Worm (Caenorhabditis elegans) whole organism, mixed stage, embryonic: ENCODE data around the gene C25F9.6.

Experiments used
- M03D4.4 ChIP-seq: sonication (generic microtip); optimal IDR thresholded peaks from 2 replicates; lab custom pipeline; 2017; ENCODE audit warnings: mild to moderate bottlenecking, missing genetic modification characterization, missing compliant biosample characterization
- elt-1 ChIP-seq: sonication (generic microtip); optimal IDR thresholded peaks from 2 replicates; lab custom pipeline; 2017; ENCODE audit warnings: missing genetic modification characterization, mild to moderate bottlenecking, missing compliant biosample characterization, antibody characterized with exemption, moderate library complexity, borderline replicate concordance; ENCODE audit not compliant: insufficient read depth
- elt-3 ChIP-seq: fragments of 150-350 bp; optimal IDR thresholded peaks from 2 replicates; lab custom pipeline; 2014; ENCODE audit warnings: missing biosample characterization, missing genetic modification characterization
- lin-13 ChIP-seq: fragments of 150-350 bp; optimal IDR thresholded peaks from 2 replicates; lab custom pipeline; 2014; ENCODE audit warnings: missing biosample characterization, missing genetic modification characterization
- nhr-12 ChIP-seq: fragments of 150-350 bp; optimal IDR thresholded peaks from 2 replicates; lab custom pipeline; 2014; ENCODE audit warnings: missing biosample characterization, missing genetic modification characterization
- nhr-28 ChIP-seq: fragments of 150-350 bp; optimal IDR thresholded peaks from 2 replicates; lab custom pipeline; 2014; ENCODE audit warnings: missing biosample characterization, missing genetic modification characterization
- snpc-4 ChIP-seq: fragments of 150-350 bp; optimal IDR thresholded peaks from 2 replicates; lab custom pipeline; 2014; ENCODE audit warnings: missing biosample characterization, missing genetic modification characterization
- unc-120 ChIP-seq: sonication (generic microtip); optimal IDR thresholded peaks from 2 replicates; lab custom pipeline; 2017; ENCODE audit warnings: missing genetic modification characterization, missing compliant biosample characterization; ENCODE audit not compliant: poor library complexity, severe bottlenecking
- unc-39 ChIP-seq: fragments of 150-350 bp; optimal IDR thresholded peaks from 2 replicates; lab custom pipeline; 2014; ENCODE audit warnings: missing biosample characterization, missing genetic modification characterization
- unc-62 ChIP-seq: fragments of 150-350 bp; optimal IDR thresholded peaks from 2 replicates; lab custom pipeline; 2014; ENCODE audit warnings: missing biosample characterization, missing genetic modification reagents, missing genetic modification characterization

- TF ChIP-seq elt-1 (tag; lab: Kevin White, UChicago), result peak; percentile 60
- TF ChIP-seq unc-62 (GFP tag; lab: Kevin White, UChicago), result no peak
- no peak for TF ChIP-seq elt-3 (tag; lab: Kevin White, UChicago)
- no peak for TF ChIP-seq lin-13 (tag; lab: Kevin White, UChicago)
- TF ChIP-seq nhr-12 (tag; lab: Kevin White, UChicago), result no peak
- TF ChIP-seq snpc-4 (tag; lab: Kevin White, UChicago), result no peak
- TF ChIP-seq unc-39, result no peak
- TF ChIP-seq nhr-28, result no peak
- no peak for TF ChIP-seq M03D4.4 (tag; lab: Kevin White, UChicago)
- no peak for TF ChIP-seq unc-120 (tag; lab: Kevin White, UChicago)
These were observed 23.8 kb upstream of the C25F9.6 start for ce11 chrV:19428936-19429335.
